Worm (Caenorhabditis elegans) whole organism, L4 larva: Measurements from ENCODE around the gene twk-40.
A peak's percentile ranks its signal among the peaks of the same experiment; 100 is the strongest.

Experiments
- D1046.2 ChIP-seq: fragments of 200-800 bp; sonication (Bioruptor generic); IDR thresholded peaks from 2 replicates; pipeline ENCODE4 v1.3.6; 2022; ENCODE audit warnings: missing genetic modification characterization, missing compliant biosample characterization
- F10B5.3 ChIP-seq: sonication (generic microtip); optimal IDR thresholded peaks from 2 replicates; lab custom pipeline; 2016; ENCODE audit warnings: mild to moderate bottlenecking, missing genetic modification characterization, missing compliant biosample characterization
- F26F4.8 ChIP-seq: fragments of 200-800 bp; sonication (Bioruptor generic); conservative IDR thresholded peaks from 2 replicates; pipeline ENCODE4 v1.3.6; 2022; ENCODE audit warnings: missing genetic modification characterization, missing compliant biosample characterization
- F49E8.2 ChIP-seq: sonication (generic microtip); optimal IDR thresholded peaks from 2 replicates; lab custom pipeline; 2016; ENCODE audit warnings: missing compliant biosample characterization, mild to moderate bottlenecking, missing genetic modification characterization, borderline replicate concordance
- Y75B8A.6 ChIP-seq: fragments of 200-800 bp; sonication (Bioruptor generic); IDR thresholded peaks from 2 replicates; pipeline ENCODE4 v1.3.6; 2022; ENCODE audit warnings: missing genetic modification reagents, missing genetic modification characterization, missing compliant biosample characterization
- aha-1 ChIP-seq: fragments of 150-350 bp; peaks from one replicate; lab custom pipeline; 2014; ENCODE audit warnings: missing biosample characterization, missing genetic modification characterization
- aly-2 ChIP-seq: sonication (generic microtip); optimal IDR thresholded peaks from 2 replicates; lab custom pipeline; 2018; ENCODE audit warnings: missing biosample characterization, missing genetic modification characterization
- ama-1 ChIP-seq: fragments of 150-350 bp; optimal IDR thresholded peaks from 2 replicates; lab custom pipeline; 2014; ENCODE audit warnings: inconsistent platforms, mixed read lengths
- ceh-32 ChIP-seq: sonication (generic microtip); optimal IDR thresholded peaks from 2 replicates; lab custom pipeline; 2016; ENCODE audit warnings: mild to moderate bottlenecking, missing genetic modification characterization, missing compliant biosample characterization; ENCODE audit not compliant: poor library complexity
- ceh-62 ChIP-seq: sonication (generic microtip); optimal IDR thresholded peaks from 2 replicates; lab custom pipeline; 2017; ENCODE audit warnings: missing biosample characterization, missing genetic modification characterization
- cey-2 ChIP-seq: sonication (generic microtip); optimal IDR thresholded peaks from 3 replicates; lab custom pipeline; 2017; ENCODE audit warnings: missing genetic modification characterization, mild to moderate bottlenecking, missing compliant biosample characterization, antibody characterized with exemption, borderline replicate concordance; ENCODE audit not compliant: insufficient read depth
- daf-16 ChIP-seq, 3 experiments: sonication (generic microtip); optimal IDR thresholded peaks; 2 replicates each; lab custom pipeline; 2016 to 2017; ENCODE audit warnings: missing genetic modification characterization in 3 of 3, missing genetic modification reagents in 3 of 3, mild to moderate bottlenecking in 2 of 3, missing compliant biosample characterization in 2 of 3, missing biosample characterization in 1 of 3, moderate library complexity in 1 of 3
- dmd-6 ChIP-seq: fragments of 200-800 bp; sonication (Bioruptor generic); IDR thresholded peaks from 2 replicates; pipeline ENCODE4 v1.3.6; 2022; ENCODE audit warnings: missing genetic modification reagents, missing genetic modification characterization, missing compliant biosample characterization
- dpl-1 ChIP-seq: fragments of 150-350 bp; optimal IDR thresholded peaks from 2 replicates; lab custom pipeline; 2014; ENCODE audit warnings: missing biosample characterization, missing genetic modification reagents, missing genetic modification characterization
- duxl-1 ChIP-seq: sonication (generic microtip); optimal IDR thresholded peaks from 2 replicates; lab custom pipeline; 2016; ENCODE audit warnings: mild to moderate bottlenecking, missing genetic modification characterization, moderate library complexity, missing compliant biosample characterization; ENCODE audit not compliant: poor library complexity
- dve-1 ChIP-seq: sonication (generic microtip); optimal IDR thresholded peaks from 2 replicates; lab custom pipeline; 2017; ENCODE audit warnings: antibody characterized with exemption, mild to moderate bottlenecking, missing genetic modification characterization, missing compliant biosample characterization; ENCODE audit not compliant: insufficient read depth
- gei-8 ChIP-seq: fragments of 200-800 bp; sonication (Bioruptor generic); optimal IDR thresholded peaks from 2 replicates; lab custom pipeline; 2018; ENCODE audit warnings: mild to moderate bottlenecking, missing genetic modification characterization, missing compliant biosample characterization
- hif-1 ChIP-seq, 2 experiments: sonication (generic microtip); optimal IDR thresholded peaks; 2 replicates each; lab custom pipeline; 2016 to 2017; ENCODE audit warnings: missing compliant biosample characterization in 2 of 2, missing genetic modification characterization in 2 of 2, missing genetic modification reagents in 2 of 2, missing genotype in 2 of 2, mild to moderate bottlenecking in 1 of 2
- hlh-11 ChIP-seq: fragments of 200-800 bp; sonication (Bioruptor generic); optimal IDR thresholded peaks from 2 replicates; lab custom pipeline; 2018; ENCODE audit warnings: mild to moderate bottlenecking, missing genetic modification characterization, missing compliant biosample characterization
- hlh-30 ChIP-seq: sonication (generic microtip); optimal IDR thresholded peaks from 2 replicates; lab custom pipeline; 2017; ENCODE audit warnings: antibody characterized with exemption, mild to moderate bottlenecking, missing genetic modification characterization, missing compliant biosample characterization; ENCODE audit not compliant: insufficient read depth
- hmg-1.1 ChIP-seq: fragments of 200-800 bp; sonication (Bioruptor generic); IDR thresholded peaks from 2 replicates; pipeline ENCODE4 v1.3.6; 2022; ENCODE audit warnings: missing genetic modification reagents, missing genetic modification characterization, missing compliant biosample characterization
- lin-13 ChIP-seq: fragments of 150-350 bp; optimal IDR thresholded peaks from 2 replicates; lab custom pipeline; 2014; ENCODE audit warnings: missing biosample characterization, missing genetic modification reagents, missing genetic modification characterization
- lin-15B ChIP-seq: fragments of 150-350 bp; sonication (generic microtip); optimal IDR thresholded peaks from 3 replicates; lab custom pipeline; 2014; ENCODE audit warnings: missing biosample characterization, missing genetic modification characterization
- lin-38 ChIP-seq: fragments of 200-800 bp; sonication (Bioruptor generic); IDR thresholded peaks from 2 replicates; pipeline ENCODE4 v1.3.6; 2022; ENCODE audit warnings: missing genetic modification reagents, missing genetic modification characterization, missing compliant biosample characterization
- lin-39 ChIP-seq: fragments of 150-350 bp; optimal IDR thresholded peaks from 2 replicates; lab custom pipeline; 2014; ENCODE audit warnings: missing biosample characterization, missing genetic modification reagents, missing genetic modification characterization
- mes-2 ChIP-seq: sonication (generic microtip); optimal IDR thresholded peaks from 2 replicates; lab custom pipeline; 2016; ENCODE audit warnings: missing genotype, mild to moderate bottlenecking, missing genetic modification characterization, missing compliant biosample characterization; ENCODE audit not compliant: poor library complexity, severe bottlenecking
- mxl-3 ChIP-seq: fragments of 200-800 bp; sonication (Bioruptor generic); optimal IDR thresholded peaks from 2 replicates; lab custom pipeline; 2018; ENCODE audit warnings: mild to moderate bottlenecking, missing genetic modification characterization, missing compliant biosample characterization
- nhr-11 ChIP-seq: fragments of 150-350 bp; optimal IDR thresholded peaks from 2 replicates; lab custom pipeline; 2014; ENCODE audit warnings: missing biosample characterization, missing genetic modification characterization
- nhr-111 ChIP-seq: fragments of 200-800 bp; sonication (Bioruptor generic); optimal IDR thresholded peaks from 2 replicates; lab custom pipeline; 2018; ENCODE audit warnings: mild to moderate bottlenecking, missing genetic modification characterization, missing compliant biosample characterization
- nhr-25 ChIP-seq: sonication (generic microtip); optimal IDR thresholded peaks from 2 replicates; lab custom pipeline; 2017; ENCODE audit warnings: missing genetic modification characterization, mild to moderate bottlenecking, missing compliant biosample characterization, antibody characterized with exemption, moderate library complexity, borderline replicate concordance; ENCODE audit not compliant: insufficient read depth
- nhr-28 ChIP-seq: fragments of 150-350 bp; optimal IDR thresholded peaks from 2 replicates; lab custom pipeline; 2014; ENCODE audit warnings: missing biosample characterization, missing genetic modification characterization
- nhr-41 ChIP-seq: fragments of 200-800 bp; sonication (Bioruptor generic); IDR thresholded peaks from 2 replicates; pipeline ENCODE4 v1.3.6; 2022; ENCODE audit warnings: missing genetic modification reagents, missing genetic modification characterization, missing compliant biosample characterization
- php-3 ChIP-seq: fragments of 200-800 bp; sonication (Bioruptor generic); IDR thresholded peaks from 2 replicates; pipeline ENCODE4 v1.3.6; 2022; ENCODE audit warnings: missing genetic modification reagents, missing genetic modification characterization, missing compliant biosample characterization
- pqm-1 ChIP-seq: sonication (generic microtip); optimal IDR thresholded peaks from 2 replicates; lab custom pipeline; 2017; ENCODE audit warnings: missing biosample characterization, missing genetic modification characterization
- rbr-2 ChIP-seq: sonication (generic microtip); optimal IDR thresholded peaks from 2 replicates; lab custom pipeline; 2016; ENCODE audit warnings: missing genotype, missing genetic modification characterization, missing compliant biosample characterization
- saeg-2 ChIP-seq: fragments of 200-800 bp; sonication (Bioruptor generic); IDR thresholded peaks from 2 replicates; pipeline ENCODE4 v1.3.6; 2022; ENCODE audit warnings: missing genetic modification reagents, missing genetic modification characterization, missing compliant biosample characterization
- sdz-12 ChIP-seq: fragments of 200-800 bp; sonication (Bioruptor generic); optimal IDR thresholded peaks from 2 replicates; lab custom pipeline; 2018; ENCODE audit warnings: mild to moderate bottlenecking, missing genetic modification characterization, missing compliant biosample characterization
- snpc-4 ChIP-seq: fragments of 150-350 bp; optimal IDR thresholded peaks from 2 replicates; lab custom pipeline; 2014; ENCODE audit warnings: missing biosample characterization, missing genetic modification characterization
- tra-1 ChIP-seq: fragments of 200-800 bp; sonication (Bioruptor generic); IDR thresholded peaks from 2 replicates; pipeline ENCODE4 v1.3.6; 2022; ENCODE audit warnings: missing genetic modification reagents, missing genetic modification characterization, missing compliant biosample characterization
- unc-130 ChIP-seq: sonication (generic microtip); optimal IDR thresholded peaks from 2 replicates; lab custom pipeline; 2016; ENCODE audit warnings: missing genetic modification reagents, missing genetic modification characterization, missing compliant biosample characterization
- unc-62 ChIP-seq, 3 experiments: fragments of 150-350 bp in 1 of 3; sonication (generic microtip); optimal IDR thresholded peaks in 2 of 3; peaks in 1 of 3; 1 replicate in 1 of 3; 2 replicates in 2 of 3; lab custom pipeline; 2014 to 2017; ENCODE audit warnings: missing biosample characterization in 3 of 3, missing genetic modification characterization in 3 of 3, missing genetic modification reagents in 3 of 3, missing genotype in 1 of 3
- vab-7 ChIP-seq: fragments of 200-800 bp; sonication (Bioruptor generic); IDR thresholded peaks from 2 replicates; pipeline ENCODE4 v1.3.6; 2022; ENCODE audit warnings: missing genetic modification reagents, missing genetic modification characterization, missing compliant biosample characterization
- zip-11 ChIP-seq: fragments of 200-800 bp; sonication (Bioruptor generic); IDR thresholded peaks from 2 replicates; pipeline ENCODE4 v1.3.6; 2022; ENCODE audit warnings: missing genetic modification characterization, missing compliant biosample characterization

Gene twk-40

ce11 chrIII:13530017-13530416, 37.7 kb upstream of the twk-40 start (continued):
- TF ChIP-seq nhr-25 (tag; lab: Kevin White, UChicago) = peak; percentile 50
- peak; percentile 49 for TF ChIP-seq rbr-2
- peak; percentile 79 for TF ChIP-seq dpl-1 (GFP tag; lab: Kevin White, UChicago)
- TF ChIP-seq saeg-2 (GFP tag; lab: Robert Waterston, UW) = no peak
- TF ChIP-seq lin-13 = peak; percentile 53
- TF ChIP-seq mxl-3 (GFP tag; lab: Kevin White, UChicago) = peak; percentile 18
- TF ChIP-seq nhr-28 = peak; percentile 24
- peak; percentile 54 for TF ChIP-seq dve-1 (tag; lab: Kevin White, UChicago)
- peak; percentile 12 for TF ChIP-seq unc-130 (GFP tag; lab: Kevin White, UChicago)
- no peak for TF ChIP-seq aly-2 (tag; lab: Kevin White, UChicago)
- peak; percentile 95 for TF ChIP-seq lin-38
- TF ChIP-seq F49E8.2 = peak; percentile 10
- TF ChIP-seq hlh-30 (tag; lab: Kevin White, UChicago) = peak; percentile 48
- TF ChIP-seq nhr-11 (tag; lab: Kevin White, UChicago) = peak; percentile 43
- peak; percentile 85 for TF ChIP-seq hmg-1.1
- no peak for TF ChIP-seq F10B5.3 (tag; lab: Kevin White, UChicago)
- TF ChIP-seq hif-1 (tag; optimal IDR thresholded peaks at IDR 0.05; lab: Kevin White, UChicago) = peak in 1 of 2 experiments; percentile 38
- TF ChIP-seq duxl-1 = peak; percentile 10

- TF ChIP-seq hlh-11 (tag; lab: Kevin White, UChicago) = peak; percentile 48
- TF ChIP-seq mes-2 = no peak
- TF ChIP-seq dmd-6 (GFP tag; lab: Robert Waterston, UW) = peak; percentile 87
- TF ChIP-seq ceh-32 (tag; lab: Kevin White, UChicago) = no peak
- TF ChIP-seq hlh-30 (tag; lab: Kevin White, UChicago) = peak; percentile 30
- no peak for TF ChIP-seq php-3 (GFP tag; lab: Robert Waterston, UW)
- no peak for TF ChIP-seq daf-16 (GFP tag; optimal IDR thresholded peaks at IDR 0.05; lab: Kevin White, UChicago)
- peak; percentile 87 for TF ChIP-seq daf-16 (tag; optimal IDR thresholded peaks at IDR 0.05; lab: Kevin White, UChicago)
- 0 out of 2 replicates have a peak, but pooled peaks have one; percentile 50 for TF ChIP-seq tra-1 (GFP tag; lab: Robert Waterston, UW)
- TF ChIP-seq pqm-1 (tag; lab: Kevin White, UChicago) = peak; percentile 39
- peak; percentile 92 for TF ChIP-seq aha-1 (tag; lab: Kevin White, UChicago)
- TF ChIP-seq dve-1 (tag; lab: Kevin White, UChicago) = peak; percentile 27
- TF ChIP-seq Y75B8A.6 (GFP tag; lab: Robert Waterston, UW) = no peak
- TF ChIP-seq lin-38 = peak; percentile 39
- no peak for TF ChIP-seq ama-1 (lab: Kevin White, UChicago)
- peak; percentile 36 for TF ChIP-seq nhr-28
- no peak for TF ChIP-seq gei-8
Measured at ce11 chrIII:13528513-13529249, 36.4 kb upstream of the twk-40 start.

ce11 chrIII:13527424-13528097, 35.3 kb upstream of the twk-40 start, which contains the start of gene lron-13:
lron-13 (plus strand) TSS chrIII:13527438.
- TF ChIP-seq F49E8.2 = no peak
- TF ChIP-seq cey-2 (tag; lab: Kevin White, UChicago) = no peak
- TF ChIP-seq lin-39 = no peak
- TF ChIP-seq nhr-41 (GFP tag; lab: Robert Waterston, UW) = no peak
- TF ChIP-seq vab-7 = no peak
- TF ChIP-seq zip-11 = no peak
- TF ChIP-seq sdz-12 (GFP tag; lab: Kevin White, UChicago) = no peak
- TF ChIP-seq mxl-3 (GFP tag; lab: Kevin White, UChicago) = peak; percentile 31
- no peak for TF ChIP-seq php-3 (GFP tag; lab: Robert Waterston, UW)
- TF ChIP-seq lin-15B = no peak
- no peak for TF ChIP-seq lin-38
- TF ChIP-seq nhr-111 (GFP tag; lab: Kevin White, UChicago) = no peak
- no peak for TF ChIP-seq snpc-4 (tag; lab: Kevin White, UChicago)
- TF ChIP-seq F26F4.8 (GFP tag; lab: Robert Waterston, UW) = no peak
- peak in 1 of 2 experiments; percentile 92 for TF ChIP-seq unc-62 (GFP tag; optimal IDR thresholded peaks at IDR 0.05 in 1 of 2; lab: Kevin White, UChicago)
- no peak for TF ChIP-seq unc-62 (tag; optimal IDR thresholded peaks at IDR 0.05; lab: Kevin White, UChicago)
- TF ChIP-seq pqm-1 (tag; lab: Kevin White, UChicago) = peak; percentile 45
- TF ChIP-seq D1046.2 (GFP tag; lab: Robert Waterston, UW) = no peak
- no peak for TF ChIP-seq ceh-62
- peak; percentile 37 for TF ChIP-seq dmd-6 (GFP tag; lab: Robert Waterston, UW)
